Worm (Caenorhabditis elegans): ENCODE data around the gene T13F2.2.

DNA sequence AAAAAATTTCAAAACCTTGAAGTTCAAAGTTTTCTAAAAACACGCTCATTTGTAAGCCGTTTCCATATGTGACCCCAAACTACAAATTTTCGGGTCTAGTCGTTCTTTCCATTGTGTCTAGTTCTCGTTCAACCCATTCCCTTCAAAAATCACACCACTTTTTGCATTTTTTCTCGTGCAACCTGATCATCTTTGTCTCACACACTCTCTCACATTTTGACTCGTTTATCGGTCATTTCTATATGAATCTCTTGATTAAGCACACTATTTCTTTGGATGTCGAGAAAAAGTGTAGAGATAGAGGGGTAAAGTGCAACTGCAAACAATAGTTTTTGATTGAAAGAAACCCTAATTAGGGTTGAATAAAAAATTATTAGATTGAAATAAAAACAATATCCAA, 6.4 kb upstream of the T13F2.2 start:
- TF ChIP-seq unc-62 (GFP tag; optimal IDR thresholded peaks at IDR 0.05) (no peak), nhr-237 (tag; optimal IDR thresholded peaks at IDR 0.05) (peak; percentile 2), jun-1 (tag; optimal IDR thresholded peaks at IDR 0.05) (peak; percentile 65)

Data from whole organism, L1 larva.